Fruit fly (Drosophila melanogaster): Measurements from ENCODE around the gene Nmnat.

DNA sequence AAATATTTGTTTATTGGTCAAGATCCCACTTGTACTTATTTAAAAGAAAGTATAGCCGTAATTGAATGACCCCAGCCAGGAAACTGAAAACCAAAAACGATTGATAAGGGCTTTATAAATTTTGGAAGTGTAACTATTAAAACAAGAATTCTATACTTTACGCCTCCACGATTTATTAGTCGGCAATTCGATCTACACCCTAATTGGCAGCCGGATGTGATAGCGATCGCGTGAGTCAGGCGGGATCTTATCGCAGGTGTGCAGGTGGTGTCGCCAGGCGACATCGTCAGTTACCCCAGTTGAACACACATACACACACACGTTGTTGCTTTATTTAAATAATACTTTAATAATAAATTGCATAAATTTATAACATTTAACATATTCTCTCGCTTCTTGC is 10.5 kb upstream of the Nmnat start:
- TF ChIP-seq CG8478 (optimal IDR thresholded peaks at IDR 0.05), result no peak
- TF ChIP-seq CTCF (optimal IDR thresholded peaks at IDR 0.05), result no peak
